Worm (Caenorhabditis elegans) whole organism, late embryonic: Measurements from ENCODE around the gene srj-29.

Experiments used
- C08G9.2 ChIP-seq: sonication (generic microtip); optimal IDR thresholded peaks from 2 replicates; lab custom pipeline; 2016; ENCODE audit warnings: mild to moderate bottlenecking, missing genetic modification characterization, moderate library complexity, missing compliant biosample characterization
- K02D7.2 ChIP-seq: sonication (generic microtip); optimal IDR thresholded peaks from 2 replicates; lab custom pipeline; 2017; ENCODE audit warnings: mild to moderate bottlenecking, missing genetic modification characterization, missing compliant biosample characterization
- Y22D7AL.16 ChIP-seq: sonication (generic microtip); optimal IDR thresholded peaks from 2 replicates; lab custom pipeline; 2016; ENCODE audit warnings: missing genetic modification characterization, missing compliant biosample characterization
- ahr-1 ChIP-seq: sonication (generic microtip); optimal IDR thresholded peaks from 2 replicates; lab custom pipeline; 2016; ENCODE audit warnings: missing genetic modification characterization, missing compliant biosample characterization
- ama-1 ChIP-seq: fragments of 150-350 bp; optimal IDR thresholded peaks from 2 replicates; lab custom pipeline; 2014
- ceh-14 ChIP-seq: sonication (generic microtip); optimal IDR thresholded peaks from 2 replicates; lab custom pipeline; 2016; ENCODE audit warnings: missing genotype, missing genetic modification characterization, missing compliant biosample characterization
- ceh-18 ChIP-seq: sonication (generic microtip); optimal IDR thresholded peaks from 2 replicates; lab custom pipeline; 2016; ENCODE audit warnings: missing genetic modification characterization, missing compliant biosample characterization
- ceh-19 ChIP-seq: fragments of 200-800 bp; sonication (Bioruptor generic); optimal IDR thresholded peaks from 2 replicates; lab custom pipeline; 2018; ENCODE audit warnings: mild to moderate bottlenecking, missing genetic modification characterization, missing compliant biosample characterization
- ceh-31 ChIP-seq: sonication (generic microtip); optimal IDR thresholded peaks from 2 replicates; lab custom pipeline; 2016; ENCODE audit warnings: missing genetic modification characterization, missing compliant biosample characterization
- ceh-34 ChIP-seq: sonication (generic microtip); optimal IDR thresholded peaks from 2 replicates; lab custom pipeline; 2016; ENCODE audit warnings: mild to moderate bottlenecking, missing genetic modification characterization, missing compliant biosample characterization
- ceh-6 ChIP-seq: fragments of 200-800 bp; sonication (Bioruptor generic); optimal IDR thresholded peaks from 2 replicates; lab custom pipeline; 2018; ENCODE audit warnings: mild to moderate bottlenecking, missing genetic modification characterization, missing compliant biosample characterization
- ceh-9 ChIP-seq: sonication (generic microtip); optimal IDR thresholded peaks from 2 replicates; lab custom pipeline; 2016; ENCODE audit warnings: mild to moderate bottlenecking, missing genetic modification characterization, inconsistent platforms, missing compliant biosample characterization
- che-1 ChIP-seq: sonication (generic microtip); optimal IDR thresholded peaks from 2 replicates; lab custom pipeline; 2016; ENCODE audit warnings: mild to moderate bottlenecking, missing genetic modification characterization, missing compliant biosample characterization
- dve-1 ChIP-seq: sonication (generic microtip); optimal IDR thresholded peaks from 2 replicates; lab custom pipeline; 2017; ENCODE audit warnings: antibody characterized with exemption, mild to moderate bottlenecking, missing genetic modification characterization, missing compliant biosample characterization
- elt-2 ChIP-seq: sonication (generic microtip); optimal IDR thresholded peaks from 2 replicates; lab custom pipeline; 2016; ENCODE audit warnings: missing genetic modification reagents, missing genetic modification characterization, missing compliant biosample characterization
- eyg-1 ChIP-seq: sonication (generic microtip); optimal IDR thresholded peaks from 2 replicates; lab custom pipeline; 2016; ENCODE audit warnings: missing genotype, missing genetic modification characterization, missing compliant biosample characterization
- fax-1 ChIP-seq: sonication (generic microtip); optimal IDR thresholded peaks from 2 replicates; lab custom pipeline; 2016; ENCODE audit warnings: missing genotype, missing genetic modification characterization, missing compliant biosample characterization
- gmeb-2 ChIP-seq: sonication (generic microtip); optimal IDR thresholded peaks from 2 replicates; lab custom pipeline; 2016; ENCODE audit warnings: missing genetic modification characterization, inconsistent platforms, missing compliant biosample characterization
- hlh-13 ChIP-seq: fragments of 200-800 bp; sonication (Bioruptor generic); optimal IDR thresholded peaks from 2 replicates; lab custom pipeline; 2018; ENCODE audit warnings: mild to moderate bottlenecking, missing genetic modification characterization, missing compliant biosample characterization
- hlh-6 ChIP-seq: sonication (generic microtip); optimal IDR thresholded peaks from 2 replicates; lab custom pipeline; 2016; ENCODE audit warnings: missing genotype, missing genetic modification characterization, missing compliant biosample characterization
- hlh-8 ChIP-seq: sonication (generic microtip); optimal IDR thresholded peaks from 2 replicates; lab custom pipeline; 2016; ENCODE audit warnings: missing genotype, missing genetic modification characterization, missing compliant biosample characterization
- lim-6 ChIP-seq: sonication (generic microtip); optimal IDR thresholded peaks from 2 replicates; lab custom pipeline; 2016; ENCODE audit warnings: missing genetic modification characterization, missing compliant biosample characterization
- lin-11 ChIP-seq: fragments of 200-800 bp; sonication (Bioruptor generic); optimal IDR thresholded peaks from 2 replicates; lab custom pipeline; 2018; ENCODE audit warnings: mild to moderate bottlenecking, missing genetic modification characterization, missing compliant biosample characterization
- mec-3 ChIP-seq: sonication (generic microtip); optimal IDR thresholded peaks from 2 replicates; lab custom pipeline; 2016; ENCODE audit warnings: borderline replicate concordance, missing genetic modification characterization, missing compliant biosample characterization
- nfya-1 ChIP-seq: sonication (generic microtip); optimal IDR thresholded peaks from 2 replicates; lab custom pipeline; 2017; ENCODE audit warnings: missing genetic modification characterization, mild to moderate bottlenecking, missing compliant biosample characterization, antibody characterized with exemption, moderate library complexity
- pha-4 ChIP-seq: fragments of 150-350 bp; optimal IDR thresholded peaks from 2 replicates; lab custom pipeline; 2018; ENCODE audit warnings: missing biosample characterization, missing genetic modification reagents, missing genetic modification characterization
- pros-1 ChIP-seq: fragments of 150-350 bp; optimal IDR thresholded peaks from 2 replicates; lab custom pipeline; 2014; ENCODE audit warnings: missing biosample characterization, missing genetic modification reagents, missing genetic modification characterization
- ref-2 ChIP-seq: sonication (generic microtip); optimal IDR thresholded peaks from 2 replicates; lab custom pipeline; 2016; ENCODE audit warnings: missing genetic modification characterization, missing compliant biosample characterization
- rnt-1 ChIP-seq: sonication (generic microtip); optimal IDR thresholded peaks from 2 replicates; lab custom pipeline; 2016; ENCODE audit warnings: missing genetic modification characterization, missing compliant biosample characterization
- sdc-2 ChIP-seq: sonication (generic microtip); optimal IDR thresholded peaks from 2 replicates; lab custom pipeline; 2016; ENCODE audit warnings: missing genotype, missing genetic modification characterization, missing compliant biosample characterization
- syd-9 ChIP-seq: sonication (generic microtip); optimal IDR thresholded peaks from 2 replicates; lab custom pipeline; 2016; ENCODE audit warnings: mild to moderate bottlenecking, missing genetic modification characterization, moderate library complexity, missing compliant biosample characterization
- tbx-2 ChIP-seq: sonication (generic microtip); optimal IDR thresholded peaks from 2 replicates; lab custom pipeline; 2016; ENCODE audit warnings: missing genetic modification characterization, missing compliant biosample characterization
- tbx-7 ChIP-seq: sonication (generic microtip); optimal IDR thresholded peaks from 2 replicates; lab custom pipeline; 2016; ENCODE audit warnings: missing genotype, missing genetic modification characterization, missing compliant biosample characterization
- ztf-16 ChIP-seq: sonication (generic microtip); optimal IDR thresholded peaks from 2 replicates; lab custom pipeline; 2017; ENCODE audit warnings: missing genetic modification characterization, missing compliant biosample characterization

Gene srj-29

DNA sequence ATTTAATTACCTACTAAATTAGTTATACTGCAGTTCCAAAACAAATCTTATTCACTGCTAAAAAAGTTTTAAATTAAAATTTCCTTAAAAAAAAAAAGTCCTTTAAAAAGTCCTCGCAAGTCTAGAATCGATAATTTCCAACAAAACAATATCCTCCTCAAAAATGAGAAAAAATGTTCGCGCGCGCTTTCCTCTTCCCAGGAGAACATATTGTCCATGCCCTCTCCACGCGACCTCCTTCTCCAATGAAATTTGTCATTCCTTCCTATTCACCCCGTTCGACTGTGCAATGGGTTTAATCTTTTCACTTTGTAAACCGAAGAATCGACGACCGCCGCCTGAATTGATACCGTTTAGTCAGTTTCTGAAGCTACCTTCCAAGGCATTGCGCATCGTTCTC, 39.3 kb upstream of the srj-29 start, which contains the start of gene T10C6.10:
Gene T10C6.10 (plus strand): TSS at position 248 of the 400 bp plus-strand sequence.
- TF ChIP-seq syd-9 (tag; lab: Kevin White, UChicago) (no peak), che-1 (tag; lab: Kevin White, UChicago) (no peak), mec-3 (tag; lab: Kevin White, UChicago) (no peak), ceh-19 (no peak), pha-4 (tag; lab: Kevin White, UChicago) (no peak), tbx-2 (no peak), ceh-6 (GFP tag; lab: Kevin White, UChicago) (no peak), eyg-1 (no peak), Y22D7AL.16 (tag; lab: Kevin White, UChicago) (no peak), lim-6 (no peak), pros-1 (tag; lab: Kevin White, UChicago) (no peak), ahr-1 (tag; lab: Kevin White, UChicago) (no peak), lin-11 (tag; lab: Kevin White, UChicago) (no peak), K02D7.2 (no peak), ceh-14 (no peak), elt-2 (tag; lab: Kevin White, UChicago) (no peak), C08G9.2 (tag; lab: Kevin White, UChicago) (no peak), ceh-9 (tag; lab: Kevin White, UChicago) (no peak), hlh-8 (no peak), hlh-6 (tag; lab: Kevin White, UChicago) (no peak)

ce11 chrV:16040140-16040827, 35.2 kb upstream of the srj-29 start, which contains the start of the genes his-4 and his-3:
his-4 (minus strand) TSS chrV:16040515.
his-3 (plus strand) TSS chrV:16040808.
- peak; percentile 38 for TF ChIP-seq ceh-34 (tag; lab: Kevin White, UChicago)
- peak; percentile 60 for TF ChIP-seq tbx-2
- TF ChIP-seq dve-1 (tag; lab: Kevin White, UChicago), result peak; percentile 37
- peak; percentile 17 for TF ChIP-seq ztf-16 (tag; lab: Kevin White, UChicago)
- TF ChIP-seq ref-2 (tag; lab: Kevin White, UChicago), result peak; percentile 66
- TF ChIP-seq elt-2 (tag; lab: Kevin White, UChicago), result peak; percentile 24
- peak; percentile 36 for TF ChIP-seq nfya-1 (tag; lab: Kevin White, UChicago)
- TF ChIP-seq ceh-31 (tag; lab: Kevin White, UChicago), result peak; percentile 63
- peak; percentile 11 for TF ChIP-seq tbx-7 (tag; lab: Kevin White, UChicago)

ce11 chrV:16041412-16041811, 34.0 kb upstream of the srj-29 start:
- no peak for TF ChIP-seq eyg-1
- TF ChIP-seq gmeb-2, result no peak
- no peak for TF ChIP-seq sdc-2 (tag; lab: Kevin White, UChicago)
- no peak for TF ChIP-seq ceh-34 (tag; lab: Kevin White, UChicago)
- TF ChIP-seq K02D7.2, result no peak
- no peak for TF ChIP-seq lin-11 (tag; lab: Kevin White, UChicago)
- TF ChIP-seq rnt-1 (tag; lab: Kevin White, UChicago), result no peak
- no peak for TF ChIP-seq hlh-13 (GFP tag; lab: Kevin White, UChicago)
- no peak for TF ChIP-seq fax-1 (tag; lab: Kevin White, UChicago)
- no peak for TF ChIP-seq ceh-31 (tag; lab: Kevin White, UChicago)
- TF ChIP-seq ceh-19, result no peak
- TF ChIP-seq hlh-8, result no peak
- no peak for TF ChIP-seq tbx-7 (tag; lab: Kevin White, UChicago)
- TF ChIP-seq ceh-6 (GFP tag; lab: Kevin White, UChicago), result no peak
- no peak for TF ChIP-seq ceh-18 (tag; lab: Kevin White, UChicago)
- TF ChIP-seq, all 69 proteins: peak for 0

- TF ChIP-seq ama-1 (lab: Kevin White, UChicago), result peak; percentile 73
- TF ChIP-seq ref-2 (tag; lab: Kevin White, UChicago), result peak; percentile 22
These were observed 33.3 kb upstream of the srj-29 start, which contains the start of the genes his-2 and his-1 for ce11 chrV:16041925-16042742. his-2 (minus strand) TSS chrV:16042283. his-1 (plus strand) TSS chrV:16042520.
